Worm (Caenorhabditis elegans) whole organism, young adult: ENCODE measurements around the gene dss-1.

Experiments used
- B0019.2 ChIP-seq: fragments of 200-800 bp; sonication (Bioruptor generic); conservative IDR thresholded peaks from 2 replicates; pipeline ENCODE4 v1.3.6; 2022; ENCODE audit warnings: missing genetic modification reagents, missing genetic modification characterization, missing compliant biosample characterization
- B0261.1 ChIP-seq: sonication (generic microtip); optimal IDR thresholded peaks from 2 replicates; lab custom pipeline; 2016; ENCODE audit warnings: mild to moderate bottlenecking, missing genetic modification characterization, moderate library complexity, missing compliant biosample characterization
- C17E4.6 ChIP-seq: fragments of 200-800 bp; sonication (Bioruptor generic); IDR thresholded peaks from 2 replicates; pipeline ENCODE4 v1.3.6; 2022; ENCODE audit warnings: missing genetic modification reagents, missing genetic modification characterization, missing compliant biosample characterization
- D2030.7 ChIP-seq: fragments of 200-800 bp; sonication (Bioruptor generic); IDR thresholded peaks from 2 replicates; pipeline ENCODE4 v1.3.6; 2022; ENCODE audit warnings: missing genetic modification reagents, missing genetic modification characterization, missing compliant biosample characterization
- F10E7.11 ChIP-seq: sonication (generic microtip); optimal IDR thresholded peaks from 2 replicates; lab custom pipeline; 2017; ENCODE audit warnings: mild to moderate bottlenecking, missing genetic modification characterization, moderate library complexity, missing compliant biosample characterization
- F23B12.7 ChIP-seq: sonication (generic microtip); optimal IDR thresholded peaks from 2 replicates; lab custom pipeline; 2017; ENCODE audit warnings: missing genetic modification characterization, mild to moderate bottlenecking, missing compliant biosample characterization, antibody characterized with exemption, moderate library complexity; ENCODE audit not compliant: insufficient read depth
- F49E8.2 ChIP-seq: sonication (generic microtip); optimal IDR thresholded peaks from 3 replicates; lab custom pipeline; 2017; ENCODE audit warnings: missing genetic modification characterization, mild to moderate bottlenecking, missing compliant biosample characterization, antibody characterized with exemption, moderate library complexity; ENCODE audit not compliant: insufficient read depth
- T07F8.4 ChIP-seq: sonication (generic microtip); optimal IDR thresholded peaks from 2 replicates; lab custom pipeline; 2016; ENCODE audit warnings: mild to moderate bottlenecking, missing genetic modification characterization, moderate library complexity, missing compliant biosample characterization
- Y53F4B.3 ChIP-seq: fragments of 200-800 bp; sonication (Bioruptor generic); IDR thresholded peaks from 2 replicates; pipeline ENCODE4 v1.3.6; 2022; ENCODE audit warnings: missing genetic modification reagents, missing genetic modification characterization, missing compliant biosample characterization
- Y56A3A.18 ChIP-seq: fragments of 200-800 bp; sonication (Bioruptor generic); IDR thresholded peaks from 2 replicates; pipeline ENCODE4 v1.3.6; 2022; ENCODE audit warnings: missing genetic modification reagents, missing genetic modification characterization, missing compliant biosample characterization
- Y67H2A.10 ChIP-seq: fragments of 200-800 bp; sonication (Bioruptor generic); conservative IDR thresholded peaks from 2 replicates; pipeline ENCODE4 v1.3.6; 2022; ENCODE audit warnings: missing genetic modification reagents, missing genetic modification characterization, missing compliant biosample characterization
- aptf-2 ChIP-seq: fragments of 200-800 bp; sonication (Bioruptor generic); conservative IDR thresholded peaks from 2 replicates; pipeline ENCODE4 v1.3.6; 2022; ENCODE audit warnings: missing genetic modification reagents, missing genetic modification characterization, missing compliant biosample characterization
- attf-3 ChIP-seq: fragments of 200-800 bp; sonication (Bioruptor generic); conservative IDR thresholded peaks from 2 replicates; pipeline ENCODE4 v1.3.6; 2022; ENCODE audit warnings: missing genetic modification reagents, missing genetic modification characterization, missing compliant biosample characterization
- attf-5 ChIP-seq: fragments of 200-800 bp; sonication (Bioruptor generic); optimal IDR thresholded peaks from 2 replicates; lab custom pipeline; 2018; ENCODE audit warnings: mild to moderate bottlenecking, missing genetic modification characterization, missing compliant biosample characterization
- ceh-58 ChIP-seq: fragments of 200-800 bp; sonication (Bioruptor generic); IDR thresholded peaks from 2 replicates; pipeline ENCODE4 v1.3.6; 2022; ENCODE audit warnings: missing genetic modification characterization, missing compliant biosample characterization
- die-1 ChIP-seq: sonication (generic microtip); optimal IDR thresholded peaks from 2 replicates; lab custom pipeline; 2016; ENCODE audit warnings: missing genotype, mild to moderate bottlenecking, missing genetic modification characterization, missing compliant biosample characterization
- dox-1 ChIP-seq: fragments of 200-800 bp; sonication (Bioruptor generic); IDR thresholded peaks from 2 replicates; pipeline ENCODE4 v1.3.6; 2022; ENCODE audit warnings: missing genetic modification reagents, missing genetic modification characterization, missing compliant biosample characterization
- egrh-3 ChIP-seq: fragments of 200-800 bp; sonication (Bioruptor generic); IDR thresholded peaks from 2 replicates; pipeline ENCODE4 v1.3.6; 2022; ENCODE audit warnings: missing genetic modification reagents, missing genetic modification characterization, missing compliant biosample characterization
- ekl-4 ChIP-seq: fragments of 200-800 bp; sonication (Bioruptor generic); IDR thresholded peaks from 2 replicates; pipeline ENCODE4 v1.3.6; 2022; ENCODE audit warnings: missing genetic modification reagents, missing genetic modification characterization, missing compliant biosample characterization
- gei-17 ChIP-seq: fragments of 200-800 bp; sonication (Bioruptor generic); optimal IDR thresholded peaks from 2 replicates; lab custom pipeline; 2018; ENCODE audit warnings: mild to moderate bottlenecking, missing genetic modification characterization, missing compliant biosample characterization
- hlh-12 ChIP-seq: sonication (generic microtip); optimal IDR thresholded peaks from 2 replicates; lab custom pipeline; 2016; ENCODE audit warnings: missing genetic modification characterization, missing compliant biosample characterization
- hmg-1.2 ChIP-seq: fragments of 200-800 bp; sonication (Bioruptor generic); IDR thresholded peaks from 2 replicates; pipeline ENCODE4 v1.3.6; 2022; ENCODE audit warnings: missing genetic modification reagents, missing genetic modification characterization, missing compliant biosample characterization
- hmg-20 ChIP-seq: fragments of 200-800 bp; sonication (Bioruptor generic); IDR thresholded peaks from 2 replicates; pipeline ENCODE4 v1.3.6; 2022; ENCODE audit warnings: missing genetic modification reagents, missing genetic modification characterization, missing compliant biosample characterization
- let-607 ChIP-seq, 2 experiments: fragments of 200-800 bp in 1 of 2; sonication (Bioruptor generic) in 1 of 2; sonication (generic microtip) in 1 of 2; optimal IDR thresholded peaks; 2 replicates each; lab custom pipeline; 2016 to 2018; ENCODE audit warnings: mild to moderate bottlenecking in 2 of 2, missing compliant biosample characterization in 2 of 2, missing genetic modification characterization in 2 of 2, moderate library complexity in 2 of 2, missing genotype in 1 of 2
- lin-26 ChIP-seq: fragments of 200-800 bp; sonication (Bioruptor generic); IDR thresholded peaks from 2 replicates; pipeline ENCODE4 v1.3.6; 2022; ENCODE audit warnings: missing genetic modification reagents, missing genetic modification characterization, missing compliant biosample characterization
- lin-35 ChIP-seq, 3 experiments: fragments of 150-350 bp in 2 of 3; sonication (generic microtip) in 1 of 3; optimal IDR thresholded peaks; 2 replicates each; lab custom pipeline; 2014 to 2018; ENCODE audit warnings: missing biosample characterization in 3 of 3, missing genetic modification characterization in 3 of 3, missing genetic modification reagents in 3 of 3
- lin-54 ChIP-seq: fragments of 200-800 bp; sonication (Bioruptor generic); optimal IDR thresholded peaks from 2 replicates; lab custom pipeline; 2018; ENCODE audit warnings: mild to moderate bottlenecking, missing genetic modification characterization, missing compliant biosample characterization
- lsy-27 ChIP-seq: sonication (generic microtip); optimal IDR thresholded peaks from 2 replicates; lab custom pipeline; 2017; ENCODE audit warnings: missing genetic modification characterization, mild to moderate bottlenecking, missing compliant biosample characterization, antibody characterized with exemption, missing genotype, borderline replicate concordance; ENCODE audit not compliant: insufficient read depth
- mel-28 ChIP-seq: sonication (generic microtip); optimal IDR thresholded peaks from 2 replicates; lab custom pipeline; 2016; ENCODE audit warnings: borderline replicate concordance, mild to moderate bottlenecking, missing genetic modification characterization, missing compliant biosample characterization
- mes-4 ChIP-seq: sonication (generic microtip); optimal IDR thresholded peaks from 2 replicates; lab custom pipeline; 2016; ENCODE audit warnings: missing genotype, missing genetic modification characterization, missing compliant biosample characterization
- mxl-1 ChIP-seq: sonication (generic microtip); optimal IDR thresholded peaks from 2 replicates; lab custom pipeline; 2016; ENCODE audit warnings: missing genetic modification characterization, missing compliant biosample characterization
- nfya-1 ChIP-seq: sonication (generic microtip); optimal IDR thresholded peaks from 2 replicates; lab custom pipeline; 2017; ENCODE audit warnings: antibody characterized with exemption, missing compliant biosample characterization, missing genetic modification characterization, borderline replicate concordance; ENCODE audit not compliant: insufficient read depth
- nhr-120 ChIP-seq: fragments of 200-800 bp; sonication (Bioruptor generic); IDR thresholded peaks from 2 replicates; pipeline ENCODE4 v1.3.6; 2022; ENCODE audit warnings: missing genetic modification characterization, missing compliant biosample characterization
- pha-4 ChIP-seq: fragments of 150-350 bp; sonication (generic microtip); optimal IDR thresholded peaks from 2 replicates; lab custom pipeline; 2014; ENCODE audit warnings: missing biosample characterization, missing genetic modification reagents, missing genetic modification characterization
- rcor-1 ChIP-seq: fragments of 200-800 bp; sonication (Bioruptor generic); IDR thresholded peaks from 2 replicates; pipeline ENCODE4 v1.3.6; 2022; ENCODE audit warnings: missing genetic modification reagents, missing genetic modification characterization, missing compliant biosample characterization
- repo-1 ChIP-seq: sonication (generic microtip); optimal IDR thresholded peaks from 2 replicates; lab custom pipeline; 2017; ENCODE audit warnings: mild to moderate bottlenecking, missing genetic modification characterization, missing compliant biosample characterization
- sdz-38 ChIP-seq: sonication (generic microtip); optimal IDR thresholded peaks from 2 replicates; lab custom pipeline; 2016; ENCODE audit warnings: missing genotype, missing genetic modification characterization, missing compliant biosample characterization
- snpc-1.3 ChIP-seq: sonication (generic microtip); optimal IDR thresholded peaks from 2 replicates; lab custom pipeline; 2017; ENCODE audit warnings: missing genetic modification characterization, mild to moderate bottlenecking, missing compliant biosample characterization, antibody characterized with exemption, moderate library complexity, missing genotype, missing genetic modification reagents; ENCODE audit not compliant: insufficient read depth
- somi-1 ChIP-seq: fragments of 200-800 bp; sonication (Bioruptor generic); optimal IDR thresholded peaks from 2 replicates; lab custom pipeline; 2018; ENCODE audit warnings: mild to moderate bottlenecking, missing genetic modification characterization, missing compliant biosample characterization
- tbx-9 ChIP-seq: sonication (generic microtip); optimal IDR thresholded peaks from 2 replicates; lab custom pipeline; 2016; ENCODE audit warnings: borderline replicate concordance, missing genetic modification characterization, inconsistent platforms, missing compliant biosample characterization
- tlf-1 ChIP-seq: fragments of 200-800 bp; sonication (Bioruptor generic); optimal IDR thresholded peaks from 2 replicates; lab custom pipeline; 2018; ENCODE audit warnings: mild to moderate bottlenecking, missing genetic modification characterization, missing compliant biosample characterization
- zfh-2 ChIP-seq: fragments of 200-800 bp; sonication (Bioruptor generic); conservative IDR thresholded peaks from 2 replicates; pipeline ENCODE4 v1.3.6; 2022; ENCODE audit warnings: missing genetic modification reagents, missing genetic modification characterization, missing compliant biosample characterization
- ztf-18 ChIP-seq: sonication (generic microtip); optimal IDR thresholded peaks from 2 replicates; lab custom pipeline; 2016; ENCODE audit warnings: missing genotype, mild to moderate bottlenecking, missing genetic modification characterization, missing compliant biosample characterization
- ztf-3 ChIP-seq: fragments of 200-800 bp; sonication (Bioruptor generic); optimal IDR thresholded peaks from 2 replicates; lab custom pipeline; 2018; ENCODE audit warnings: mild to moderate bottlenecking, missing genetic modification characterization, missing compliant biosample characterization

Gene dss-1

ce11 chrIII:1220012-1220411 is 23.9 kb upstream of the dss-1 start (continued):
- TF ChIP-seq T07F8.4 (tag; lab: Kevin White, UChicago) (no peak), Y56A3A.18 (GFP tag; lab: Robert Waterston, UW) (no peak), snpc-1.3 (tag; lab: Kevin White, UChicago) (no peak), lin-35 (GFP tag; optimal IDR thresholded peaks at IDR 0.05; lab: Kevin White, UChicago) (no peak), C17E4.6 (GFP tag; lab: Robert Waterston, UW) (no peak), F49E8.2 (no peak), B0019.2 (no peak), let-607 (tag; optimal IDR thresholded peaks at IDR 0.05; lab: Kevin White, UChicago) (no peak), ztf-18 (tag; lab: Kevin White, UChicago) (no peak), hmg-20 (GFP tag; lab: Robert Waterston, UW) (no peak), sdz-38 (tag; lab: Kevin White, UChicago) (no peak), Y53F4B.3 (GFP tag; lab: Robert Waterston, UW) (no peak), Y67H2A.10 (GFP tag; lab: Robert Waterston, UW) (no peak), tlf-1 (GFP tag; lab: Kevin White, UChicago) (peak; percentile 21), rcor-1 (no peak), dox-1 (GFP tag; lab: Robert Waterston, UW) (peak; percentile 40; the same call in 1 of the 2 replicates)

DNA sequence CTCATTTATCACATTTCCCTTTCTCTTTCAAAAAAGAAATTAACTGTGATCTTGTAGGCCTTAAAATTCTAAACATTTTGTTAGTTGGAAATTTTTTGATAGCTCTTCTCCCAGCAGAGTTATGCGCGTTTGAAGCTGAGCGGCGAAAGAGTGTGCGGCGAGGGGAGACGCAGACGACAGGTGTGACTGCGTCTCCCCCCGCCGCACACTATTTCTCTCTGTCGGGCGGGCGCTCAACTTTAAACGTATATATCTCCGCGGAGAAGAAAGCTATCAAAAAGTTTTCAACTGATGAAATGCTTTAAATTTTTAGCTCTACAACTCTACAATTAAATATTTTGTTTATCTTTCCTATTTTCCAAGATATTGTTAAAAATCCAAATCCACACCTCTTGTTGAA is 22.9 kb upstream of the dss-1 start:
- TF ChIP-seq aptf-2 (GFP tag; lab: Robert Waterston, UW): no peak
- peak; percentile 97 for TF ChIP-seq hmg-1.2
- no peak for TF ChIP-seq ekl-4 (GFP tag; lab: Robert Waterston, UW)
- peak; percentile 10; the same call in 1 of the 2 replicates for TF ChIP-seq egrh-3 (GFP tag; lab: Robert Waterston, UW)

ce11 chrIII:1218221-1218620 is 22.1 kb upstream of the dss-1 start:
- TF ChIP-seq egrh-3 (GFP tag; lab: Robert Waterston, UW): peak; percentile 52
- TF ChIP-seq mel-28 (tag; lab: Kevin White, UChicago): no peak
- no peak for TF ChIP-seq hmg-20 (GFP tag; lab: Robert Waterston, UW)
- TF ChIP-seq tbx-9 (tag; lab: Kevin White, UChicago): no peak
- no peak for TF ChIP-seq die-1 (tag; lab: Kevin White, UChicago)
- TF ChIP-seq hlh-12 (tag; lab: Kevin White, UChicago): no peak
- 0 out of 2 replicates have a peak, but pooled peaks have one; percentile 34 for TF ChIP-seq Y56A3A.18 (GFP tag; lab: Robert Waterston, UW)
- no peak for TF ChIP-seq lsy-27 (tag; lab: Kevin White, UChicago)
- TF ChIP-seq nhr-120 (GFP tag; lab: Robert Waterston, UW): no peak
- peak; percentile 24 for TF ChIP-seq lin-54 (GFP tag; lab: Kevin White, UChicago)
- peak; percentile 73; the same call in 1 of the 2 replicates for TF ChIP-seq lin-26 (GFP tag; lab: Robert Waterston, UW)
- no peak for TF ChIP-seq ceh-58 (GFP tag; lab: Robert Waterston, UW)
- TF ChIP-seq ztf-18 (tag; lab: Kevin White, UChicago): peak; percentile 42
- no peak for TF ChIP-seq pha-4 (tag; lab: Kevin White, UChicago)
- TF ChIP-seq B0261.1 (tag; lab: Kevin White, UChicago): peak; percentile 74
- peak; percentile 29 for TF ChIP-seq attf-5
- TF ChIP-seq F49E8.2: no peak
- TF ChIP-seq somi-1 (GFP tag; lab: Kevin White, UChicago): no peak
- no peak for TF ChIP-seq mes-4 (tag; lab: Kevin White, UChicago)
- peak; percentile 51 for TF ChIP-seq D2030.7 (GFP tag; lab: Robert Waterston, UW)
- TF ChIP-seq zfh-2 (GFP tag; lab: Robert Waterston, UW): peak; percentile 49; the same call in 1 of the 2 replicates
- TF ChIP-seq ztf-3 (GFP tag; lab: Kevin White, UChicago): no peak
- no peak for TF ChIP-seq gei-17 (GFP tag; lab: Kevin White, UChicago)
- TF ChIP-seq repo-1 (tag; lab: Kevin White, UChicago): no peak
- TF ChIP-seq mxl-1 (tag; lab: Kevin White, UChicago): peak; percentile 25
- no peak for TF ChIP-seq F10E7.11 (tag; lab: Kevin White, UChicago)
- peak; percentile 47 for TF ChIP-seq hmg-1.2
- no peak for TF ChIP-seq attf-3 (GFP tag; lab: Robert Waterston, UW)
- peak; percentile 36 for TF ChIP-seq F23B12.7 (tag; lab: Kevin White, UChicago)
- TF ChIP-seq nfya-1 (tag; lab: Kevin White, UChicago): no peak
